Worm (Caenorhabditis elegans): Measurements from ENCODE around the gene F32D8.15.
A peak's percentile ranks its signal among the peaks of the same experiment; 100 is the strongest.

Gene F32D8.15

DNA sequence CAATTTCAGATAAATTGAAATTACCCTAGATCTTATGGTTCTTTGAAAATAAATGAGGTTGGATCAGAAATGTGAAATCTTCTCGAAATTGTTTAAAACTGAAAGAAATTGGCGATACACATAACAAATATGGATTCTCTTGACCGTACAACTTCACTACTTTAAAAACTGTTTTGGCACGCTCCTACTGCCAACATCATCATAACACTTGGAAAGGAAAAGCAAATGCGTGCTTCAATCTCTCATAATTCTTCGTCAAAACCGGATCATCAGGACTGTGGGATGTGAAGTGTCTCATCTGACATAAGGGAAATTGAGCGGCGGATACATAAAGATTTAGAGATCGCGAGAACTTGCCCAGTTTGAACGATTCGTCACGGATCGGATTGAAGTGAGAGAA, 5.7 kb upstream of the F32D8.15 start, which contains the start of gene F32D8.7:
Gene F32D8.7 (plus strand): TSS at position 329 of the 400 bp plus-strand sequence.
- TF ChIP-seq aptf-2 (GFP tag; conservative IDR thresholded peaks at IDR 0.05) (no peak), dpff-1 (tag; optimal IDR thresholded peaks at IDR 0.05) (no peak), snpc-3.4 (tag; optimal IDR thresholded peaks at IDR 0.05) (no peak), die-1 (tag; optimal IDR thresholded peaks at IDR 0.05) (no peak)

ce11 chrV:10898629-10899028, 5.2 kb upstream of the F32D8.15 start:
- TF ChIP-seq tbx-9 (tag; optimal IDR thresholded peaks at IDR 0.05; ENCODE audit: borderline replicate concordance), result no peak
- TF ChIP-seq bed-2 (GFP tag; IDR thresholded peaks at IDR 0.05), result no peak
- no peak for TF ChIP-seq nhr-27 (tag; optimal IDR thresholded peaks at IDR 0.05)
- no peak for TF ChIP-seq dpff-1 (tag; optimal IDR thresholded peaks at IDR 0.05)
- no peak for TF ChIP-seq cebp-2 (GFP tag; IDR thresholded peaks at IDR 0.05)
- TF ChIP-seq sptf-2 (GFP tag; optimal IDR thresholded peaks at IDR 0.05), result no peak
- TF ChIP-seq F55B11.4 (tag; optimal IDR thresholded peaks at IDR 0.05; ENCODE audit: borderline replicate concordance, insufficient read depth), result no peak
- TF ChIP-seq unc-130 (GFP tag; optimal IDR thresholded peaks at IDR 0.05), result no peak
- TF ChIP-seq madf-3 (GFP tag; IDR thresholded peaks at IDR 0.05), result no peak
- no peak for TF ChIP-seq T26A5.8 (tag; optimal IDR thresholded peaks at IDR 0.05)
- TF ChIP-seq somi-1 (GFP tag; optimal IDR thresholded peaks at IDR 0.05), result no peak
- no peak for TF ChIP-seq hsf-1 (GFP tag; IDR thresholded peaks at IDR 0.05)
- no peak for TF ChIP-seq bed-1 (GFP tag; IDR thresholded peaks at IDR 0.05)

ce11 chrV:10901125-10901524, 2.7 kb upstream of the F32D8.15 start, which contains the start of gene spp-16:
spp-16 (minus strand) TSS chrV:10901303.
- TF ChIP-seq sptf-2 (GFP tag; optimal IDR thresholded peaks at IDR 0.05), result no peak
- peak; percentile 50 for TF ChIP-seq nhr-80 (tag; optimal IDR thresholded peaks at IDR 0.05)

DNA sequence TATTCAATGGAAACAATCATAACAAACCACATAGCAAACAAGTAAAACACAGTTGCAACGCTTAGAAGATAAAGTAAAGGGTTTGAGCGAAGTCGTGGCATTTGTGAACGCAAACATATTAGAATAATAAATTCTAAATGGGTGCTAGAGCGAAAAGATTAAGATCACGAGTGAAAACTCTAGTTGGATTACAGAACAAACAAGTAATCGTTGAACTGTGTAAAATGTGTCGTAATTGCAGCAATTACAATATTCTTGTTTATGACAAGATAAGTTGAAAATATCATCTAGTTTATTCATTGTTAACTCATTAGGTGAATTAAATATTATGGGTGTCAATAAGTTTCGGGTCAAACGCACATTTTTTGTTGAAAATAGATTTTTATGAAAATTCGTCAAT, 1.2 kb upstream of the F32D8.15 start, which contains the start of gene F32D8.8:
Gene F32D8.8 (minus strand): TSS at position 101 of the 400 bp plus-strand sequence.
- TF ChIP-seq madf-6 (GFP tag; IDR thresholded peaks at IDR 0.05) (no peak), him-1 (tag; optimal IDR thresholded peaks at IDR 0.05) (no peak), Y56A3A.18 (GFP tag; IDR thresholded peaks at IDR 0.05) (no peak), sea-2 (GFP tag; IDR thresholded peaks at IDR 0.05) (no peak)

ce11 chrV:10904795-10905194, 947 bp downstream of the F32D8.15 start:
- TF ChIP-seq unc-130 (GFP tag; optimal IDR thresholded peaks at IDR 0.05) (no peak), hsf-1 (GFP tag; IDR thresholded peaks at IDR 0.05) (no peak), gei-17 (GFP tag; optimal IDR thresholded peaks at IDR 0.05) (no peak), nhr-27 (tag; optimal IDR thresholded peaks at IDR 0.05) (no peak), hlh-26 (GFP tag; conservative IDR thresholded peaks at IDR 0.05) (no peak), F57A8.1 (GFP tag; optimal IDR thresholded peaks at IDR 0.05) (no peak), nhr-80 (tag; optimal IDR thresholded peaks at IDR 0.05) (no peak), dox-1 (GFP tag; IDR thresholded peaks at IDR 0.05) (no peak), D2030.7 (GFP tag; IDR thresholded peaks at IDR 0.05) (no peak), F57C9.4 (tag; optimal IDR thresholded peaks at IDR 0.05) (no peak), lir-1 (GFP tag; conservative IDR thresholded peaks at IDR 0.05) (no peak), madf-10 (tag; optimal IDR thresholded peaks at IDR 0.05) (no peak), attf-3 (GFP tag; conservative IDR thresholded peaks at IDR 0.05) (no peak), cebp-1 (GFP tag; IDR thresholded peaks at IDR 0.05) (no peak), cebp-1 (tag; optimal IDR thresholded peaks at IDR 0.05) (no peak), lsy-27 (tag; optimal IDR thresholded peaks at IDR 0.05; ENCODE audit: borderline replicate concordance, insufficient read depth) (no peak), ztf-22 (GFP tag; optimal IDR thresholded peaks at IDR 0.05) (no peak), tlf-1 (GFP tag; optimal IDR thresholded peaks at IDR 0.05) (no peak), F37B4.10 (GFP tag; IDR thresholded peaks at IDR 0.05) (no peak)

Measured in whole organism, young adult.